Fruit fly (Drosophila melanogaster): ENCODE results near the gene ush.

ush gene

DNA sequence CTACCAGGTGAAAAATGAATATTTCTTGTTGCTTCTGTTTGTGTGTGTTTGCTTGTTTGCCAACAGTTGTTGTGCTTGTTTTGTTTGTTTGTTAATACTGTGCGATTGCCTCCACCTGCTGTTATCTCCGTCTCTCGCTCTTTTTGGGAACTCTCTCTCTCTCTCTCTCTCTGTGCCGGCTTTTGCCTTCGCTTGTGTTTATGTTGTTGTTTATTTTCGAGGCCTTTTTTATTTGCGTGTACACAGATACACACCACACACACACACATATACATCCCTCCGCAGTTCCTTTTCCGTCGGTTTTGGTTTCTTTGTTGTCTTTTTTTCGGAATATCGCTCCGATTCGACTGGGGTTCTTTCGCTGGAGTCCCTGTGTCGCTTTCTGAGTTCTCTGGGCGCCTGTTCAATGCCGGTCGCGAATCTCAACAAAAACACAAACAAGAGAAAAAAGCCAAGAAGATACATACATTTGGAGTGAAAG, 34.6 kb downstream of the ush start:
- TF ChIP-seq Sin3A (optimal IDR thresholded peaks at IDR 0.05) (no peak), h (optimal IDR thresholded peaks at IDR 0.05) (no peak), Myc (optimal IDR thresholded peaks at IDR 0.05) (no peak), psq (optimal IDR thresholded peaks at IDR 0.05) (no peak), ttk (optimal IDR thresholded peaks at IDR 0.05) (no peak), insv (optimal IDR thresholded peaks at IDR 0.05) (no peak)

DNA sequence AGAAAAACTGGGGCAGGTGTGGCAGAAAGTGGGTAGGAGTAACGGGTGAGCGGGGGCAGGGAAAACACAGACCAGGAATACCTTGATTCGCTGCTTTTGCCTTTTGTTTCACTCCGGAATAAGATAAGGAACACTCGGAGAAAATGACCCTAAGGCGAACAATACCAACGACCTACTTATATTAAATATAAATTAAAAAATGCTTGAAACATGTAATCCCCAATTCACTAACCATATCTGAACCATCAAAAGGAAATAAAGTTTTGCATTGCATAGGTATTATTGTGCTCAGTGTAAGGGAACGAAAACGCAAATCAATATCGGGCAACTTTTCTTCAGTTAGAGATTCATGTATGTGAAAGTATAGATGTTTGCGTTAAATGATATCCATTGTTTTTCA, 36.0 kb downstream of the ush start:
- TF ChIP-seq h (optimal IDR thresholded peaks at IDR 0.05) (no peak), Sin3A (optimal IDR thresholded peaks at IDR 0.05) (no peak), Myc (optimal IDR thresholded peaks at IDR 0.05) (no peak), ttk (optimal IDR thresholded peaks at IDR 0.05) (no peak), psq (optimal IDR thresholded peaks at IDR 0.05) (no peak), insv (optimal IDR thresholded peaks at IDR 0.05) (no peak)

DNA sequence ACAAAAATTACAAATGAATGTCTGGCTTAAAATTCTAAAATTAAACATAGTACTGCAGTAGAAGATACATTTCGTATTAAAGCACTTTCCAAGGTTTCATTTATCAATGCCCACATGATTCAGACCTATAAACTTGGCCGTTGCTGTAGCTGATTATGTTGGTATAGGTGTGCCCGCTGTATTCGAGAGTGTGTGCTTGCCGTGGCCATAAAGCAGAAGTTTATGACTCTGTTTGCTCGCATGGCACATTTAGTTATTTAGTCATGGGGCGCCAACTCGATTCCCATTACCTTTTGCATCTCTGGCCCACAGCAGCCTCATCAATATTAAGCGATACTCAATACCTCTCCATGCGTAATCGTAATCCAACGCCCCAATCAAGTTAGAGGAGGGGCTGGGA, 37.0 kb downstream of the ush start:
- TF ChIP-seq ttk (optimal IDR thresholded peaks at IDR 0.05) (no peak), psq (optimal IDR thresholded peaks at IDR 0.05) (no peak), h (optimal IDR thresholded peaks at IDR 0.05) (no peak), Myc (optimal IDR thresholded peaks at IDR 0.05) (no peak), Sin3A (optimal IDR thresholded peaks at IDR 0.05) (no peak), insv (optimal IDR thresholded peaks at IDR 0.05) (no peak)

DNA sequence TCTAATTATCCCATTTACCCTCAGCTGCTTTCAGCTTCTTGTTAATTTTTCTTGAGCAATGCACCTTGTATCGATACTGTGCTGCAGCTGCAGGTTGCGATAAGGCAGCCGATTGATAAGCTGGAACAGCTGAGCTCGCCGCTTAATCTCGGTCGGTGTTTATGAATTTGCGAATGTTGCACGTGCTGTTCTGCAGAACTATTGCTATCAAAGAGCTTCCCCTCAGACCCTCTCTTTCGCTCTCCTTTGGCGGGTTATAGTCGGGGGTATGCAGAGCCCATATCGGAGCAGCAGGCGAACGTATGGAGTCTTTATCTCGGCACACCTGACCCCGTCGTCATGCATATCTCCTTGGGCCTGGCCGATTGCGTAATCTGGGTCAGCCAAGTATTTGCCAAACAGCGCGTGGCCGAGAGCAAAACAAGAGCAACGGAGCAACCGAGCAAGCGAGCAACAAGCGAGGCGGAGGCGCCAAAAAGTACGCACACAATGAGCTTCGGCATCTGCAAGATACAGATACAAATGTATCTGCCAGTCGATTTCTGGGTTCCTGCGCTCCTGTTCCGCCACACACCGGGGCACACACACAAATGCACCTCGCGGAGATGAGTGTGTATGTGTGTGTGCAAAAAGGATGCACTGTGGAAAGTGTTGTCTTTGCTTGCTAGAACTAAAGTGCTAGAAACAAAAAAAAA, 38.3 kb downstream of the ush start:
- no peak for TF ChIP-seq psq (optimal IDR thresholded peaks at IDR 0.05)
- TF ChIP-seq Myc (optimal IDR thresholded peaks at IDR 0.05), result no peak
- no peak for TF ChIP-seq Sin3A (optimal IDR thresholded peaks at IDR 0.05)
- no peak for TF ChIP-seq insv (optimal IDR thresholded peaks at IDR 0.05)
- TF ChIP-seq ttk (optimal IDR thresholded peaks at IDR 0.05), result no peak

DNA sequence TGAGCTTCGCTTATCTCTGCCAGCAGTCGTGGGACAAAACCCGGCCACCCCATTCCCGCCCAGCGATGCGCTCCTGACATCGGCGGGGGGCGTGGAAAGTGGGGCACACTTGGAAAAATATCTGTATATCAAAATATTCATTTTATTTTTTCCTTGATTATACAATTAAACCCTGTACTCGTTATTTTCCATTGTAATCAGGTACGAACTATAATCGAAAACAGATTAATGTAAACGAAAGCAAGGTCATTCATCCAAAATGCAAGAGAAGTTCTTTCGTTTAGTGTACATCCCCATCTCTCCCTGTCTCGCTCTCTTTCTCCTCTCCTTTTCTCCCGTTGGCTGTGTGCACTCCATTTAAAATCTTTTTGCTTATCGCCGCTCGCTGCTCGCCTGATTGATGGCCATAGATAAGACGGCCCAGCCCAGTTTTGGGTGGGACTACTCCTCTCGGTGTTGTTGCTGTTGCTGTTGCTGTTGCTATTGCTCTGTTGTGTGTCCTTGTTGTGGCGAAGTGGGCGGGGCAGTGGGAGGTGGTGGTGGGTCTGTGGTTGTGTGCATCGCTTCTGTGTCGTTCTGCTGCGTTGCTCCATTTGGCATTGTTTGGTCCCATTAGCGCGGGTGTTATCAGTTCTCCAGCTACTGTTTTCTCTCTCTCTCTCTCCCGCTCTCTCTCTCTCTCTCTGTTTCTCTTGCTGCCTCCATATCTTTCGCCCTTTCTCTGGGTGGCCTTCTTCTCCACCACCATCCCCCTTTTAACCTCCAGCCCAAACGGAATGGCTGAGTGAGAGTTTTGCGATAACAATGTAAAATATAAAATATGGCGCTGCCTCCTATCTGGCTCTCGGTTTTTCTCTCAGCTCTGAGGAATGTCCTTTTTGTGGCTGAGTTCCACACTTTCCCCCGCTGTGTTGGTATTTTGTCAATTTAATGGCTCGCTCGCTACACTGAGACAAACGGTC, 40.3 kb downstream of the ush start:
- no peak for TF ChIP-seq Myc (optimal IDR thresholded peaks at IDR 0.05)
- TF ChIP-seq Sin3A (optimal IDR thresholded peaks at IDR 0.05), result no peak
- no peak for TF ChIP-seq psq (optimal IDR thresholded peaks at IDR 0.05)
- no peak for TF ChIP-seq ttk (optimal IDR thresholded peaks at IDR 0.05)
- TF ChIP-seq insv (optimal IDR thresholded peaks at IDR 0.05), result no peak
- TF ChIP-seq h (optimal IDR thresholded peaks at IDR 0.05), result no peak

DNA sequence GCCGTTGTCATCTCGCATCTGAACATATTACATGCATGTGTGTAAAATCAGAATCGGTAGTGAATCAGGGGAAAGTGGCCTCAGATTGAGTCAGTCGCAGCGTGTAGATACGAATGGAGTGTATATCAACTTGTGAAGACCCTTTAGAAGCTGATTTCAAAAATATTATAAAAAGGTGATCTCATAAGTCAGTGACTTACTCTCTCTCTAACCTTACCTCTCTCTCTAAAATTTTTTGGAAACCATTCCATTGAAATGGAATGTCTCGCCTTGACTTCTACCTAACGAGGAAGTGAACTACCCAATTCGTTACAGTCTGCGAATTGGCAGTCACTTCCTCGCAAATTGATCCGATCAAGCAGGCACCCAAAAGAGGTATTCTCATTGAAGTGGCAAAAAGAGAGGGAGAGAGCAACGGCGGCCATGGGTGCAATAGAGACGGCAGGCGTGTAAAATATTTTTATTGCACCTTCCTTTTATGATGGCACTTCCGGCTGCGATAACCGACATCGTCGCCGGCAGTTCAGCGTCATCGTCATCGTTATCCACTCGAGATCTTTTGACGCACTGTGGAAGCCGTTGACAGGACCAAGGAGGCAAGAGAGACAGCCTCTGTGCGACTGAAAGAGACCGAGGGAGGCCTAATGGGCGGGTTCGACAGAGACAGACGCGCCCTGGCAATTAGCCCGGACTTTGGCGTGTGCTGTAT, 42.0 kb downstream of the ush start:
- TF ChIP-seq h (optimal IDR thresholded peaks at IDR 0.05) (no peak), Sin3A (optimal IDR thresholded peaks at IDR 0.05) (no peak), psq (optimal IDR thresholded peaks at IDR 0.05) (no peak), ttk (optimal IDR thresholded peaks at IDR 0.05) (no peak), Myc (optimal IDR thresholded peaks at IDR 0.05) (no peak), insv (optimal IDR thresholded peaks at IDR 0.05) (no peak)

DNA sequence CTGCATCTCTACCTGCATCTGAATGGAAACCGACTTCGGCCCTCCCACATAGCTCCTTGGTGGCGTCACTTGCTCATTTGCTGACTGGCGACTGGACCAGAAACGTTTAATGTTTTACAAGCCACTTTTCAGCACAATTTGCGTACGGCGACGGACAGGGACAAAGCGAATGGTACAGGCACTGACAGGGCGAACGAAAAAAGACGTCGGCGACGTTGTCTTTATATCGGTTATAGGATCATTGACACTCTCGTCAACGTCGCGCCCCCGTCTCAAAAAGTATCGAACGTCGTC, 42.5 kb downstream of the ush start:
- TF ChIP-seq Sin3A (optimal IDR thresholded peaks at IDR 0.05) (no peak), ttk (optimal IDR thresholded peaks at IDR 0.05) (no peak), h (optimal IDR thresholded peaks at IDR 0.05) (no peak), Myc (optimal IDR thresholded peaks at IDR 0.05) (no peak), insv (optimal IDR thresholded peaks at IDR 0.05) (no peak), psq (optimal IDR thresholded peaks at IDR 0.05) (no peak)

DNA sequence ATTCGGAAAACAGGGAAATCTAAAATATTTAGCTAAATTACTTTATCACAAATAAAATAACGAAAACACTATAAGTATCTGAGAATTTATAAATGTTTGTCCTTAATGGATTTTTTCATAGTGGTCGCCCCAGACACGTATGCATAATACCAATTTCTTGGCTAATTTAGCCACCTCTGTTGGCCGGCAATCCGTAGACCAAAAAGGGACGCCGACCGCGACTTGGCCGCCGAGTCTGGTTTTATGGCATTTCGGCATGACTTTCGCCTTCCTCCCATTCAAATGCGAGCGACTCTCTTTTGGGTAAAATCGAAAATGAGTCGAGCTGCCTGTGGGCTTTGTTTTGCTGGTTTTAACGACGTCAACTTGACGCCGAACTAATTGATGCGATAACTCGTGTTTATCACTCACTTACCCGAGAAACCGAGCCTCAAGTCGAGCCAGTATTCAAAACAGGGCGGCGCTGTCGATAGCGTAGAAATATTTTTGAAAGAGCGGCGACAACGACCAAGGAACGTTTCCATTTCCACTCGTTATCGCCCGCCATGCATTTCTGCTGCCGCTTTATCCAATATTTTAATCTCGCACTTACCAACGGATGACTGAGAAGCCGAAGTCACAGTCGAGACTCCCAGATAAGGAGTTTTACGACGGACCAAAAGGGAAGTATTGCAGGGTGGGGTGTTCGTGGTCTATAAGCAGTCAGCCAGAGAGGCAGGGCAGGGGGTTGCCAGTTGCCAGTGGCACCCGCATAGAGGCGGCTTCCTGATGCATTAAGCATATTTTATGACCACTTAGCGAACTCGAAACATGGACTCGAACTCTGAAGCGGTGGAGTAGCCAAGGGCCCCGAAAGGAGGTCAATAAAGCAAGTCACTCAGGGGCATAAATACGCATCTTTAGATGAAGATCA, 43.2 kb downstream of the ush start:
- TF ChIP-seq Sin3A (optimal IDR thresholded peaks at IDR 0.05) (no peak), Myc (optimal IDR thresholded peaks at IDR 0.05) (no peak), h (optimal IDR thresholded peaks at IDR 0.05) (no peak), insv (optimal IDR thresholded peaks at IDR 0.05) (no peak), psq (optimal IDR thresholded peaks at IDR 0.05) (no peak)

DNA sequence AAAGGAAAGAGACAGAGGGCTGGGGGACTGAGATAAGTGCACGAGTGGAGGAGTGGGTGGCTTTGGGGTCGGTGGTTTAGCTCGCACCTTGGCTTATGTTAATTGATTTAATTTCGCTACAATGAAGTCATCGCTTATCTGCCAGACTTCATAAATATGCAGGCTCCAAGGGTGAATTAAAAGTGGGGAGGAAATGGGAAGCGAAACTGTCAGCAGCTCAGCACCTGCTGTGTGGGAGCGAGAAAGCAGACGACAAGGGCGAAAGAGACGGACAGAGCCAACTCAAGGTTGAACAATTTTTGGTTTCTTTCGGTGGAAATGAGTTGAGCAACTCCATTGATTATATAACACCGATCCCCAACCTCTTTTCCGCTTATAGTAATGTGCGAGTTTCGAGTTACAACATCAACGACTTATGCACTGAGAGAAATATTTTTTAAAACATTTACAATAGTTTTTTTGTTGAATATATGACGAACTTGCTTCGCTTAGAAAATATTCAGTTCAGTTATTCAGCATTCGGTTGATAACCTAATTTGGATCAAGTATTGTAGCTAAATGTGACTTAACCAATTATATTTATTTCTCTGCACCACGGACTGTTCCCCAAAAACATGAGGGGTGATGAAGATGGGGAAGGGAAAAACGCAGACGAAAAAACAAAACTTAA, 44.4 kb downstream of the ush start:
- TF ChIP-seq ttk (optimal IDR thresholded peaks at IDR 0.05) (no peak), Sin3A (optimal IDR thresholded peaks at IDR 0.05) (no peak), psq (optimal IDR thresholded peaks at IDR 0.05) (no peak), h (optimal IDR thresholded peaks at IDR 0.05) (no peak), insv (optimal IDR thresholded peaks at IDR 0.05) (no peak), Myc (optimal IDR thresholded peaks at IDR 0.05) (no peak)

DNA sequence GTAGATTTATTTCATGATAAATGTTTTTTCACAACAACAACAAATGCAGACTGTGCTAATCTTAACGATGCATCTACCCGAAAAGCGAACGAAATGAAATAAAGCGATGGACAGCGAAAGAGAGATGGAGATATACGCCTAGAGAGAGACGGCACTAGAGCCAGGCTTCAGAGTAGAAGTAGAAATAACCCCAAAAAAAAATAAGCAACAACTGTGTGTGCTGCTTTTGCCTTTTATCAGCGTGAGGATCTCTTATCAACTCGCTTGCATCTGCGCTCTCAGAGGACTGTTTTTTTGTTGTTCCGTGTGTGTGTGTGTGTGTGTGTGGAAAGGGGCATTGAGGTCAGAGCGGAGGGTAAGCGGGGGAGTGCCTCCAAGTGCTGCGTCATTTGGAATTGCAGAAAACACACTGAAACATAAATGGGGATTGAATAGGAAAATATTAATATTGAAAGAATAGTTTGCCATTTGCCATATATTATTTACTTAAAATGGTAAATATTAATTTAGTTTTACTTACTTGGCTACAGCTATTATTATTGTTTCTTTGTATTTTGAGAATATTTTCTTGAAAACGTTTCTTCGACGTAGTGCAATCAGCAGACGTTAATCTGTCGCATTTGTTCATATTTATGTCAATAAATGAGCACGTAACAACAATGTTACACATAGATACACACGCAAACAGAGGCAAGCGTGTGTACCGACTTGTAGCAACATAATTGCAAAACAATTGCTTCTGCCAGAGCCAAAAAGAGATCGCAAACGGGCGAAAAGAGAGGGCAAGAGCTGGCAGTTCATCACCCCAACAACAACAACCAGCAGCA, 45.2 kb downstream of the ush start:
- TF ChIP-seq insv (optimal IDR thresholded peaks at IDR 0.05), result no peak
- TF ChIP-seq ttk (optimal IDR thresholded peaks at IDR 0.05), result no peak
- TF ChIP-seq Sin3A (optimal IDR thresholded peaks at IDR 0.05), result no peak
- no peak for TF ChIP-seq Myc (optimal IDR thresholded peaks at IDR 0.05)
- TF ChIP-seq psq (optimal IDR thresholded peaks at IDR 0.05), result no peak
- no peak for TF ChIP-seq h (optimal IDR thresholded peaks at IDR 0.05)
